Fruit fly (Drosophila melanogaster): Measurements from ENCODE around the gene Nepl11.

Gene Nepl11

dm6 chr3R:4311067-4311723 lies 16.6 kb upstream of the Nepl11 start, which contains the start of gene Suv3 (continued):
- TF ChIP-seq ken (GFP tag; IDR thresholded peaks at IDR 0.05) (no peak), en (GFP tag; optimal IDR thresholded peaks at IDR 0.05) (no peak), ssp (GFP tag; IDR thresholded peaks at IDR 0.05) (0 out of 2 replicates have a peak, but pooled peaks have one; percentile 39), Hand (GFP tag; optimal IDR thresholded peaks at IDR 0.05) (no peak), CG1233 (GFP tag; optimal IDR thresholded peaks at IDR 0.05) (peak; percentile 47), CG13296 (GFP tag; optimal IDR thresholded peaks at IDR 0.05) (peak; percentile 13), dysf (GFP tag; IDR thresholded peaks at IDR 0.05) (peak; percentile 41; the same call in 1 of the 3 replicates), Abd-B (GFP tag; optimal IDR thresholded peaks at IDR 0.05) (peak; percentile 33), CG18619 (GFP tag; optimal IDR thresholded peaks at IDR 0.05) (no peak), Ssrp (tag; optimal IDR thresholded peaks at IDR 0.05) (peak; percentile 59), CG10366 (GFP tag; IDR thresholded peaks at IDR 0.05) (0 out of 2 replicates have a peak, but pooled peaks have one; percentile 27), CG5953 (GFP tag; IDR thresholded peaks at IDR 0.05) (no peak), pita (GFP tag; optimal IDR thresholded peaks at IDR 0.05) (no peak), CG11398 (GFP tag; optimal IDR thresholded peaks at IDR 0.05) (no peak), CG17802 (tag; optimal IDR thresholded peaks at IDR 0.05) (no peak), insv (GFP tag; optimal IDR thresholded peaks at IDR 0.05) (peak in 1 of 2 experiments; percentile 56), CG34422 (GFP tag; IDR thresholded peaks at IDR 0.05) (peak; percentile 52; the same call in 1 of the 3 replicates), stc (GFP tag; IDR thresholded peaks at IDR 0.05) (0 out of 2 replicates have a peak, but pooled peaks have one; percentile 25), CG8359 (GFP tag; optimal IDR thresholded peaks at IDR 0.05; ENCODE audit: borderline replicate concordance) (no peak), dm (GFP tag; optimal IDR thresholded peaks at IDR 0.05) (peak; percentile 44), gsb-n (tag; optimal IDR thresholded peaks at IDR 0.05) (no peak), CG32772 (GFP tag; IDR thresholded peaks at IDR 0.05) (no peak), CG7963 (GFP tag; IDR thresholded peaks at IDR 0.05; ENCODE audit: partially characterized antibody) (no peak), D19B (GFP tag; optimal IDR thresholded peaks at IDR 0.05) (no peak), nmo (GFP tag; optimal IDR thresholded peaks at IDR 0.05) (peak; percentile 60), CG1602 (GFP tag; optimal IDR thresholded peaks at IDR 0.05) (no peak), CG30020 (tag; optimal IDR thresholded peaks at IDR 0.05) (peak; percentile 72), dmrt11E (tag; optimal IDR thresholded peaks at IDR 0.05) (peak; percentile 45), CG10979 (tag; optimal IDR thresholded peaks at IDR 0.05) (peak; percentile 48), emc (GFP tag; optimal IDR thresholded peaks at IDR 0.05) (no peak), CG17361 (GFP tag; IDR thresholded peaks at IDR 0.05) (peak; percentile 85), CG13287 (GFP tag; IDR thresholded peaks at IDR 0.05; ENCODE audit: partially characterized antibody) (no peak; the same call in 1 of the 2 replicates), wek (GFP tag; optimal IDR thresholded peaks at IDR 0.05) (peak; percentile 93), Med (GFP tag) (peak; percentile 65), Hmx (GFP tag; optimal IDR thresholded peaks at IDR 0.05) (no peak), H2.0 (GFP tag; IDR thresholded peaks at IDR 0.05) (no peak), CG15696 (tag; optimal IDR thresholded peaks at IDR 0.05) (peak; percentile 37), al (GFP tag; IDR thresholded peaks at IDR 0.05) (peak; percentile 29; the same call in 1 of the 2 replicates), Fer1 (GFP tag; optimal IDR thresholded peaks at IDR 0.05) (no peak), CG9609 (GFP tag; optimal IDR thresholded peaks at IDR 0.05) (no peak), CG6765 (GFP tag; optimal IDR thresholded peaks at IDR 0.05) (no peak), CG15601 (tag; optimal IDR thresholded peaks at IDR 0.05) (peak; percentile 8), CG9727 (GFP tag; optimal IDR thresholded peaks at IDR 0.05) (peak; percentile 58), C15 (GFP tag; IDR thresholded peaks at IDR 0.05) (no peak), bbx (GFP tag; IDR thresholded peaks at IDR 0.05; ENCODE audit: partially characterized antibody) (peak; percentile 63), Elba2 (GFP tag; optimal IDR thresholded peaks at IDR 0.05) (no peak), Ets97D (GFP tag; optimal IDR thresholded peaks at IDR 0.05) (no peak), trh (GFP tag; optimal IDR thresholded peaks at IDR 0.05) (no peak), CG8478 (optimal IDR thresholded peaks at IDR 0.05) (no peak), pfk (GFP tag; optimal IDR thresholded peaks at IDR 0.05) (peak; percentile 17)

All from whole organism, embryonic.